Fruit fly (Drosophila melanogaster) whole organism, wandering third instar larva: ENCODE results near the gene CG6972.

Source experiments
- Abd-B ChIP-seq: fragments of >200 bp; optimal IDR thresholded peaks from 2 replicates; lab custom pipeline; 2017; ENCODE audit warnings: missing biosample characterization, missing genetic modification characterization
- CG32264 ChIP-seq: fragments of 200-800 bp; sonication (Bioruptor generic); optimal IDR thresholded peaks from 2 replicates; lab custom pipeline; 2016; ENCODE audit warnings: missing biosample characterization, missing genetic modification characterization
- CG9705 ChIP-seq: fragments of 200-800 bp; sonication (Bioruptor generic); optimal IDR thresholded peaks from 2 replicates; lab custom pipeline; 2018; ENCODE audit warnings: missing biosample characterization, mild to moderate bottlenecking, missing genetic modification characterization
- CrebA ChIP-seq: fragments of 200-800 bp; sonication (Bioruptor generic); optimal IDR thresholded peaks from 2 replicates; lab custom pipeline; 2016; ENCODE audit warnings: missing biosample characterization, mild to moderate bottlenecking, missing genetic modification characterization, borderline replicate concordance
- Dfd ChIP-seq: fragments of >200 bp; optimal IDR thresholded peaks from 2 replicates; lab custom pipeline; 2017; ENCODE audit warnings: missing biosample characterization, missing genetic modification characterization
- Dif ChIP-seq: fragments of 200-275, 200-300 bp; sonication (Bioruptor generic); optimal IDR thresholded peaks from 2 replicates; lab custom pipeline; 2018; ENCODE audit warnings: missing biosample characterization, missing genetic modification characterization; ENCODE audit not compliant: partially characterized antibody
- GATAd ChIP-seq: sonication (Bioruptor generic); optimal IDR thresholded peaks from 2 replicates; lab custom pipeline; 2016; ENCODE audit warnings: missing biosample characterization, missing genetic modification characterization
- HLH106 ChIP-seq: fragments of 200-800 bp; optimal IDR thresholded peaks from 3 replicates; lab custom pipeline; 2019; ENCODE audit warnings: missing biosample characterization, mild to moderate bottlenecking, missing genetic modification characterization, moderate library complexity
- Hnf4 ChIP-seq: fragments of 200-800 bp; sonication (Bioruptor generic); optimal IDR thresholded peaks from 2 replicates; lab custom pipeline; 2016; ENCODE audit warnings: missing biosample characterization, mild to moderate bottlenecking, missing genetic modification characterization
- Hr78 ChIP-seq: fragments of >200 bp; optimal IDR thresholded peaks from 2 replicates; lab custom pipeline; 2017; ENCODE audit warnings: missing biosample characterization, missing genetic modification characterization
- Hr83 ChIP-seq: fragments of 200-300 bp; sonication (Bioruptor generic); optimal IDR thresholded peaks from 2 replicates; lab custom pipeline; 2016; ENCODE audit warnings: missing biosample characterization, mild to moderate bottlenecking, missing genetic modification characterization, moderate library complexity; ENCODE audit not compliant: poor library complexity, severe bottlenecking
- Jra ChIP-seq: sonication (Bioruptor generic); optimal IDR thresholded peaks from 2 replicates; lab custom pipeline; 2016; ENCODE audit warnings: missing biosample characterization, missing genetic modification characterization
- Mio ChIP-seq: sonication (Bioruptor generic); optimal IDR thresholded peaks from 2 replicates; lab custom pipeline; 2016; ENCODE audit warnings: missing biosample characterization, missing genetic modification characterization
- Myc ChIP-seq: fragments of >200 bp; optimal IDR thresholded peaks from 2 replicates; lab custom pipeline; 2017
- N ChIP-seq: fragments of >200 bp; optimal IDR thresholded peaks from 2 replicates; lab custom pipeline; 2018; ENCODE audit warnings: missing biosample characterization, missing external identifiers, missing genetic modification characterization
- OdsH ChIP-seq: fragments of 200-800 bp; sonication (Bioruptor generic); optimal IDR thresholded peaks from 2 replicates; lab custom pipeline; 2016; ENCODE audit warnings: missing biosample characterization, mild to moderate bottlenecking, missing genetic modification characterization
- Rel ChIP-seq, 2 experiments: fragments of 200-800 bp; sonication (Bioruptor generic) in 1 of 2; optimal IDR thresholded peaks; 2 replicates in 1 of 2; 3 replicates in 1 of 2; lab custom pipeline; 2016 to 2019; ENCODE audit warnings: mild to moderate bottlenecking in 2 of 2, missing biosample characterization in 2 of 2, missing genetic modification characterization in 2 of 2, moderate library complexity in 1 of 2
- Sp1 ChIP-seq: fragments of 200-800 bp; sonication (Bioruptor generic); optimal IDR thresholded peaks from 3 replicates; lab custom pipeline; 2019; ENCODE audit warnings: missing biosample characterization, mild to moderate bottlenecking, missing genetic modification characterization, moderate library complexity
- Vsx2 ChIP-seq: fragments of 200-300, 225-300 bp; sonication (Bioruptor generic); optimal IDR thresholded peaks from 2 replicates; lab custom pipeline; 2018; ENCODE audit warnings: missing biosample characterization, missing genetic modification characterization; ENCODE audit not compliant: partially characterized antibody
- br ChIP-seq: fragments of 200-800 bp; sonication (Bioruptor generic); optimal IDR thresholded peaks from 2 replicates; lab custom pipeline; 2016; ENCODE audit warnings: missing biosample characterization, missing genetic modification characterization
- brk ChIP-seq: fragments of 200-800 bp; sonication (Bioruptor generic); optimal IDR thresholded peaks from 2 replicates; lab custom pipeline; 2016; ENCODE audit warnings: missing biosample characterization, mild to moderate bottlenecking, missing genetic modification characterization
- dl ChIP-seq, 2 experiments: fragments of 175-275, 200-275 bp in 1 of 2; fragments of 200-275 bp in 1 of 2; sonication (Bioruptor generic); optimal IDR thresholded peaks; lab custom pipeline; 2018; ENCODE audit warnings: mild to moderate bottlenecking in 2 of 2, missing biosample characterization in 2 of 2, missing genetic modification characterization in 2 of 2, moderate library complexity in 2 of 2; ENCODE audit not compliant: partially characterized antibody in 2 of 2, insufficient read depth in 1 of 2
- dmrt93B ChIP-seq: fragments of 200-800 bp; sonication (Bioruptor generic); optimal IDR thresholded peaks from 2 replicates; lab custom pipeline; 2018; ENCODE audit warnings: missing biosample characterization, mild to moderate bottlenecking, missing genetic modification characterization
- dsf ChIP-seq: sonication (Bioruptor generic); optimal IDR thresholded peaks from 2 replicates; lab custom pipeline; 2016; ENCODE audit warnings: missing biosample characterization, missing genetic modification characterization, borderline replicate concordance
- ey ChIP-seq: fragments of 200-800 bp; sonication (Bioruptor generic); optimal IDR thresholded peaks from 2 replicates; lab custom pipeline; 2016; ENCODE audit warnings: missing biosample characterization, missing genetic modification characterization
- foxo ChIP-seq, 2 experiments: fragments of 200-800 bp; sonication (Bioruptor generic); optimal IDR thresholded peaks; 2 replicates in 1 of 2; 3 replicates in 1 of 2; lab custom pipeline; 2016 to 2017; ENCODE audit warnings: missing biosample characterization in 2 of 2, missing genetic modification characterization in 2 of 2
- fru ChIP-seq: fragments of 200-800 bp; sonication (Bioruptor generic); optimal IDR thresholded peaks from 3 replicates; lab custom pipeline; 2016; ENCODE audit warnings: missing biosample characterization, mild to moderate bottlenecking, missing genetic modification characterization
- h ChIP-seq: fragments of 200-800 bp; sonication (Bioruptor generic); optimal IDR thresholded peaks from 3 replicates; lab custom pipeline; 2016; ENCODE audit warnings: missing biosample characterization, mild to moderate bottlenecking, missing genetic modification characterization
- jim ChIP-seq: fragments of 175-275, 200-325 bp; sonication (Bioruptor generic); optimal IDR thresholded peaks from 2 replicates; lab custom pipeline; 2016; ENCODE audit warnings: missing biosample characterization, mild to moderate bottlenecking, missing genetic modification characterization
- lola ChIP-seq: fragments of >200 bp; optimal IDR thresholded peaks from 2 replicates; lab custom pipeline; 2017; ENCODE audit warnings: missing biosample characterization, missing genetic modification characterization
- pan ChIP-seq: fragments of >200 bp; optimal IDR thresholded peaks from 2 replicates; lab custom pipeline; 2017
- psq ChIP-seq: fragments of 200-800 bp; sonication (Bioruptor generic); optimal IDR thresholded peaks from 3 replicates; lab custom pipeline; 2017; ENCODE audit warnings: missing biosample characterization, mild to moderate bottlenecking, missing genetic modification characterization, moderate library complexity
- rgr ChIP-seq: fragments of 200-800 bp; sonication (Bioruptor generic); optimal IDR thresholded peaks from 3 replicates; lab custom pipeline; 2016; ENCODE audit warnings: missing biosample characterization, mild to moderate bottlenecking, missing genetic modification characterization
- sage ChIP-seq: fragments of 200-800 bp; sonication (Bioruptor generic); optimal IDR thresholded peaks from 2 replicates; lab custom pipeline; 2016; ENCODE audit warnings: missing biosample characterization, mild to moderate bottlenecking, missing genetic modification characterization
- sv ChIP-seq: fragments of 200-800 bp; sonication (Bioruptor generic); optimal IDR thresholded peaks from 3 replicates; lab custom pipeline; 2016; ENCODE audit warnings: missing biosample characterization, missing genetic modification characterization
- tai ChIP-seq: sonication (Bioruptor generic); optimal IDR thresholded peaks from 2 replicates; lab custom pipeline; 2016; ENCODE audit warnings: missing biosample characterization, missing genetic modification characterization
- usp ChIP-seq: fragments of >200 bp; optimal IDR thresholded peaks from 2 replicates; lab custom pipeline; 2017; ENCODE audit warnings: missing biosample characterization, missing genetic modification characterization
- woc ChIP-seq: sonication (Bioruptor generic); optimal IDR thresholded peaks from 2 replicates; lab custom pipeline; 2016; ENCODE audit warnings: missing biosample characterization, mild to moderate bottlenecking, missing genetic modification characterization

Gene CG6972

DNA sequence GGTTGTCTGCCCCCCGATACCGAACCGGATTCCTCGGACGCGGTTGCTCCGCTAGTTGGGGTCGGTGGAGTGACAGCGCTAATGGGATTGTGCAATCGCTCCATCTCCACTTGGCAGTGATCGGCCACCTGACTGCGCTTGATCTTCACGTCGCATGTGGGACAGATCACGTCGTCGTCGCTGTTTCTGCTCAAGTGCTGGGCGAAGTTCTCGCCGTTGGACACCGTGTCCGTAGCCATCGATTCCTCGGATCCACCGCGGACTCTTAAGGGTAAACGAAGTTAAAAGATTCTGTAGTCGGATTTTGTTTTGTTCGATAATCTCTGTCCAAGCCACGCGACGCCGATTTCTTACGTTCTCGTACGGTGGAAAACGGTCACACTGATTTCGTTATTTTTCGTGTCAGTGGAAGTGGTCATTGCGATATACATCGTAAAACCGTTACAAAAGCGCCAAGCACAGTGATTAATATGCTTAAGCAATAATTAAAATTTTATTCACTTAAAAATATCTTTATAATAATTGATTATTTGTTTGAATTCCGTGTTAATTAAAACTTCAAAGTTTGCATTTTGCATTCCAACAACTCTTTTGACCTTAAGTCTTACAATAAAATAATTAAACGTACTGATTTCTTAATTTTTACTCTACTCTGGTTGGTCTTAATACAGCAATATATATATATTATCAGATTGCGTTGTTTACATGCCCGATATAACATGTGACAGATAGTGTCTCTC is 24.4 kb downstream of the CG6972 start, which contains the start of gene RNF220:
Gene RNF220 (minus strand): TSS at position 384 of the 740 bp plus-strand sequence.
- TF ChIP-seq Myc (lab: Kevin White, UChicago) (peak; percentile 32), rgr (GFP tag; lab: Kevin White, UChicago) (no peak), OdsH (GFP tag; lab: Kevin White, UChicago) (no peak), fru (GFP tag; lab: Kevin White, UChicago) (peak; percentile 15), HLH106 (tag; lab: Kevin White, UChicago) (peak; percentile 30)

- TF ChIP-seq N (GFP tag; lab: Kevin White, UChicago) (no peak), foxo (GFP tag; optimal IDR thresholded peaks at IDR 0.05; lab: Kevin White, UChicago) (no peak), Hr78 (no peak), lola (GFP tag; lab: Kevin White, UChicago) (no peak), Hnf4 (GFP tag; lab: Kevin White, UChicago) (peak; percentile 30), pan (lab: Kevin White, UChicago) (no peak), ey (GFP tag; lab: Kevin White, UChicago) (no peak), Rel (GFP tag; optimal IDR thresholded peaks at IDR 0.05; lab: Kevin White, UChicago) (no peak), Rel (tag; optimal IDR thresholded peaks at IDR 0.05; lab: Kevin White, UChicago) (no peak), rgr (GFP tag; lab: Kevin White, UChicago) (no peak), Sp1 (no peak), Dif (GFP tag; lab: Kevin White, UChicago) (no peak), br (GFP tag; lab: Kevin White, UChicago) (peak; percentile 7), dl (GFP tag; optimal IDR thresholded peaks at IDR 0.05; lab: Kevin White, UChicago; ENCODE audit: insufficient read depth in 1 of 2, partially characterized antibody in 2 of 2) (no peak), Hr83 (GFP tag; lab: Kevin White, UChicago) (no peak), OdsH (GFP tag; lab: Kevin White, UChicago) (no peak), usp (GFP tag; lab: Kevin White, UChicago) (no peak), Jra (no peak), GATAd (no peak), h (GFP tag; lab: Kevin White, UChicago) (peak; percentile 10), sv (GFP tag; lab: Kevin White, UChicago) (no peak), psq (peak; percentile 61), Myc (lab: Kevin White, UChicago) (no peak), Dfd (GFP tag; lab: Kevin White, UChicago) (no peak), sage (peak; percentile 49), woc (GFP tag; lab: Kevin White, UChicago) (peak; percentile 48), CG9705 (GFP tag; lab: Kevin White, UChicago) (no peak), jim (GFP tag; lab: Kevin White, UChicago) (no peak), brk (GFP tag; lab: Kevin White, UChicago) (no peak), CG32264 (no peak), Mio (GFP tag; lab: Kevin White, UChicago) (no peak), Vsx2 (GFP tag; lab: Kevin White, UChicago) (no peak), tai (GFP tag; lab: Kevin White, UChicago) (no peak), CrebA (GFP tag; lab: Kevin White, UChicago) (no peak), Abd-B (GFP tag; lab: Kevin White, UChicago) (no peak), HLH106 (tag; lab: Kevin White, UChicago) (no peak), fru (GFP tag; lab: Kevin White, UChicago) (no peak), dmrt93B (GFP tag; lab: Kevin White, UChicago) (no peak), dsf (no peak)
These were observed 25.1 kb downstream of the CG6972 start, which contains the start of gene CG45049 for dm6 chr3R:22726771-22727455. CG45049 (plus strand) TSS chr3R:22726967.
